Fruit fly (Drosophila melanogaster) whole organism, embryonic: ENCODE measurements around the gene CG42494.
A peak's percentile ranks its signal among the peaks of the same experiment; 100 is the strongest.

Source experiments
- B-H1 ChIP-seq: fragments of 200-800 bp; sonication (Bioruptor generic); IDR thresholded peaks from 3 replicates; pipeline ENCODE4 v1.3.6; 2022; ENCODE audit warnings: missing biosample characterization, missing genetic modification characterization
- Blimp-1 ChIP-seq: fragments of 200-800 bp; sonication (Bioruptor generic); optimal IDR thresholded peaks from 3 replicates; lab custom pipeline; 2018; ENCODE audit warnings: missing biosample characterization, missing genetic modification characterization, mild to moderate bottlenecking, moderate library complexity, missing genetic modification reagents
- CG10979 ChIP-seq: fragments of 200-800 bp; sonication (Bioruptor generic); optimal IDR thresholded peaks from 2 replicates; lab custom pipeline; 2018; ENCODE audit warnings: missing biosample characterization, mild to moderate bottlenecking, missing genetic modification characterization, moderate library complexity
- CG11085 ChIP-seq: fragments of 200-800 bp; sonication (Bioruptor generic); IDR thresholded peaks from 2 replicates; pipeline ENCODE4 v1.3.6; 2022; ENCODE audit warnings: missing biosample characterization, missing genetic modification characterization
- CG11695 ChIP-seq: fragments of 200-800 bp; sonication (Bioruptor generic); IDR thresholded peaks from 3 replicates; pipeline ENCODE4 v1.3.6; 2022; ENCODE audit warnings: missing biosample characterization, missing genetic modification characterization
- CG12391 ChIP-seq: fragments of 200-800 bp; sonication (Bioruptor generic); optimal IDR thresholded peaks from 3 replicates; lab custom pipeline; 2018; ENCODE audit warnings: missing biosample characterization, mild to moderate bottlenecking, missing genetic modification characterization, moderate library complexity
- CG14014 ChIP-seq: fragments of 200-800 bp; sonication (Bioruptor generic); IDR thresholded peaks from 2 replicates; pipeline ENCODE4 v1.3.6; 2022; ENCODE audit warnings: missing biosample characterization, missing genetic modification characterization
- CG14860 ChIP-seq: fragments of 200-800 bp; sonication (Bioruptor generic); IDR thresholded peaks from 3 replicates; pipeline ENCODE4 v1.3.6; 2022; ENCODE audit warnings: missing biosample characterization, missing genetic modification characterization; ENCODE audit not compliant: partially characterized antibody
- CG1603 ChIP-seq: fragments of 200-800 bp; sonication (Bioruptor generic); optimal IDR thresholded peaks from 2 replicates; lab custom pipeline; 2019; ENCODE audit warnings: missing biosample characterization, mild to moderate bottlenecking, missing genetic modification characterization, moderate library complexity
- CG17385 ChIP-seq: fragments of 200-800 bp; sonication (Bioruptor generic); optimal IDR thresholded peaks from 3 replicates; lab custom pipeline; 2018; ENCODE audit warnings: missing biosample characterization, mild to moderate bottlenecking, missing genetic modification characterization
- CG17568 ChIP-seq: fragments of 200-800 bp; sonication (Bioruptor generic); optimal IDR thresholded peaks from 2 replicates; lab custom pipeline; 2018; ENCODE audit warnings: missing biosample characterization, mild to moderate bottlenecking, missing genetic modification characterization, moderate library complexity
- CG18262 ChIP-seq: fragments of 200-800 bp; optimal IDR thresholded peaks from 3 replicates; lab custom pipeline; 2019; ENCODE audit warnings: missing biosample characterization, mild to moderate bottlenecking, missing genetic modification characterization, moderate library complexity
- CG2129 ChIP-seq: fragments of 200-800 bp; sonication (Bioruptor generic); IDR thresholded peaks from 2 replicates; pipeline ENCODE4 v1.3.6; 2022; ENCODE audit warnings: missing biosample characterization, missing genetic modification characterization; ENCODE audit not compliant: partially characterized antibody
- CG2202 ChIP-seq: fragments of 200-800 bp; sonication (Bioruptor generic); optimal IDR thresholded peaks from 2 replicates; lab custom pipeline; 2018; ENCODE audit warnings: missing biosample characterization, mild to moderate bottlenecking, missing genetic modification characterization
- CG31388 ChIP-seq: fragments of 200-800 bp; sonication (Bioruptor generic); optimal IDR thresholded peaks from 2 replicates; lab custom pipeline; 2016; ENCODE audit warnings: missing biosample characterization, missing genetic modification characterization
- CG3726 ChIP-seq: fragments of 200-800 bp; sonication (Bioruptor generic); IDR thresholded peaks from 3 replicates; pipeline ENCODE4, ENCODE4 v1.3.6; 2022; ENCODE audit warnings: missing biosample characterization, missing genetic modification characterization
- CG4617 ChIP-seq: fragments of 200-800 bp; sonication (Bioruptor generic); optimal IDR thresholded peaks from 3 replicates; lab custom pipeline; 2016; ENCODE audit warnings: missing biosample characterization, missing genetic modification characterization, borderline replicate concordance
- CG6683 ChIP-seq: fragments of 200-800 bp; sonication (Bioruptor generic); optimal IDR thresholded peaks from 2 replicates; lab custom pipeline; 2017; ENCODE audit warnings: missing biosample characterization, mild to moderate bottlenecking, missing genetic modification characterization, missing genetic modification reagents
- CG9609 ChIP-seq: fragments of 200-800 bp; sonication (Bioruptor generic); optimal IDR thresholded peaks from 3 replicates; lab custom pipeline; 2016; ENCODE audit warnings: missing biosample characterization, missing genetic modification characterization
- CkIIα-i1 ChIP-seq: fragments of 200-800 bp; sonication (Bioruptor generic); IDR thresholded peaks from 2 replicates; pipeline ENCODE4 v1.3.6; 2022; ENCODE audit warnings: missing biosample characterization, missing genetic modification characterization
- Doc2 ChIP-seq: fragments of 200-800 bp; sonication (Bioruptor generic); IDR thresholded peaks from 2 replicates; pipeline ENCODE4 v1.3.6; 2022; ENCODE audit warnings: missing biosample characterization, missing genetic modification characterization
- Dref ChIP-seq: fragments of 200-800 bp; sonication (Bioruptor generic); IDR thresholded peaks from 2 replicates; pipeline ENCODE4 v1.3.6; 2022; ENCODE audit warnings: missing biosample characterization, missing genetic modification characterization
- Eip74EF ChIP-seq, 2 experiments: fragments of 200-800 bp in 1 of 2; fragments of >200 bp in 1 of 2; sonication (Bioruptor generic) in 1 of 2; optimal IDR thresholded peaks; 2 replicates each; lab custom pipeline; 2017 to 2019; ENCODE audit warnings: missing biosample characterization in 2 of 2, missing genetic modification characterization in 2 of 2, mild to moderate bottlenecking in 1 of 2, moderate library complexity in 1 of 2
- Hmr ChIP-seq: fragments of 200-800 bp; sonication (Bioruptor generic); optimal IDR thresholded peaks from 3 replicates; lab custom pipeline; 2017; ENCODE audit warnings: mild to moderate bottlenecking, missing biosample characterization, missing genetic modification reagents, missing genetic modification characterization
- Hsf ChIP-seq: fragments of 200-800 bp; sonication (Bioruptor generic); optimal IDR thresholded peaks from 3 replicates; lab custom pipeline; 2016; ENCODE audit warnings: missing biosample characterization, missing genetic modification characterization
- Lpt ChIP-seq: fragments of >200 bp; optimal IDR thresholded peaks from 2 replicates; lab custom pipeline; 2018; ENCODE audit warnings: missing biosample characterization, missing genetic modification characterization
- MESR4 ChIP-seq: fragments of 200-800 bp; sonication (Bioruptor generic); optimal IDR thresholded peaks from 2 replicates; lab custom pipeline; 2018; ENCODE audit warnings: missing biosample characterization, mild to moderate bottlenecking, missing genetic modification characterization, moderate library complexity
- MTF-1 ChIP-seq: fragments of 200-800 bp; sonication (Bioruptor generic); optimal IDR thresholded peaks from 2 replicates; lab custom pipeline; 2018; ENCODE audit warnings: missing biosample characterization, mild to moderate bottlenecking, missing genetic modification characterization, borderline replicate concordance
- Mad ChIP-seq: fragments of 200-800 bp; sonication (Bioruptor generic); optimal IDR thresholded peaks from 2 replicates; lab custom pipeline; 2016; ENCODE audit warnings: missing biosample characterization, missing genetic modification characterization
- NK7.1 ChIP-seq: fragments of 200-800 bp; sonication (Bioruptor generic); optimal IDR thresholded peaks from 3 replicates; lab custom pipeline; 2016; ENCODE audit warnings: missing biosample characterization, missing genetic modification characterization
- Neu2 ChIP-seq: fragments of 200-800 bp; sonication (Bioruptor generic); optimal IDR thresholded peaks from 3 replicates; lab custom pipeline; 2016; ENCODE audit warnings: missing biosample characterization, missing genetic modification characterization, borderline replicate concordance
- Spps ChIP-seq: fragments of 200-800 bp; sonication (Bioruptor generic); optimal IDR thresholded peaks from 2 replicates; lab custom pipeline; 2018; ENCODE audit warnings: missing biosample characterization, mild to moderate bottlenecking, missing genetic modification characterization
- Taf1 ChIP-seq: fragments of 200-800 bp; sonication (Bioruptor generic); IDR thresholded peaks from 2 replicates; pipeline ENCODE4 v1.3.6; 2022; ENCODE audit warnings: missing biosample characterization, missing genetic modification characterization
- Usf ChIP-seq: fragments of 200-800 bp; sonication (Bioruptor generic); optimal IDR thresholded peaks from 2 replicates; lab custom pipeline; 2017; ENCODE audit warnings: missing genotype, missing biosample characterization, missing genetic modification characterization
- ara ChIP-seq: fragments of 200-800 bp; sonication (Bioruptor generic); IDR thresholded peaks from 2 replicates; pipeline ENCODE4 v1.3.6; 2022; ENCODE audit warnings: missing biosample characterization, missing genetic modification characterization
- bab2 ChIP-seq: fragments of 200-800 bp; sonication (Bioruptor generic); optimal IDR thresholded peaks from 2 replicates; lab custom pipeline; 2016; ENCODE audit warnings: missing biosample characterization, missing genetic modification characterization
- ci ChIP-seq: fragments of 200-800 bp; sonication (Bioruptor generic); IDR thresholded peaks from 3 replicates; pipeline ENCODE4 v1.3.6; 2022; ENCODE audit warnings: missing biosample characterization, missing genetic modification characterization
- dimm ChIP-seq: fragments of 200-800 bp; sonication (Bioruptor generic); IDR thresholded peaks from 2 replicates; pipeline ENCODE4 v1.3.6; 2022; ENCODE audit warnings: missing biosample characterization, missing genetic modification characterization
- fru ChIP-seq: fragments of >200 bp; optimal IDR thresholded peaks from 2 replicates; lab custom pipeline; 2017
- fu2 ChIP-seq: fragments of 200-800 bp; sonication (Bioruptor generic); optimal IDR thresholded peaks from 2 replicates; lab custom pipeline; 2016; ENCODE audit warnings: missing biosample characterization, missing genetic modification characterization
- klu ChIP-seq: fragments of 200-800 bp; sonication (Bioruptor generic); IDR thresholded peaks from 2 replicates; pipeline ENCODE4 v1.3.6; 2022; ENCODE audit warnings: missing biosample characterization, missing genetic modification characterization
- lola ChIP-seq, 3 experiments: fragments of >200 bp in 2 of 3; fragments of 200-800 bp in 1 of 3; sonication (Bioruptor generic) in 1 of 3; optimal IDR thresholded peaks; 2 replicates each; lab custom pipeline; 2017 to 2019; ENCODE audit warnings: missing biosample characterization in 3 of 3, missing genetic modification characterization in 3 of 3, mild to moderate bottlenecking in 1 of 3, moderate library complexity in 1 of 3
- lov ChIP-seq, 2 experiments: fragments of 200-800 bp in 1 of 2; fragments of >200 bp in 1 of 2; sonication (Bioruptor generic) in 1 of 2; IDR thresholded peaks in 1 of 2; optimal IDR thresholded peaks in 1 of 2; 2 replicates in 1 of 2; 3 replicates in 1 of 2; pipeline versions ENCODE4 v1.3.6 to Lab custom; 2017 to 2022; ENCODE audit warnings: missing biosample characterization in 1 of 2, missing genetic modification characterization in 1 of 2
- mld ChIP-seq: fragments of 200-800 bp; sonication (Bioruptor generic); IDR thresholded peaks from 3 replicates; pipeline ENCODE4 v1.3.6; 2022; ENCODE audit warnings: missing biosample characterization, missing genetic modification characterization; ENCODE audit not compliant: partially characterized antibody
- odd ChIP-seq: fragments of 200-800 bp; sonication (Bioruptor generic); optimal IDR thresholded peaks from 2 replicates; lab custom pipeline; 2017; ENCODE audit warnings: missing biosample characterization, mild to moderate bottlenecking, missing genetic modification characterization
- pfk ChIP-seq: fragments of 200-800 bp; sonication (Bioruptor generic); optimal IDR thresholded peaks from 2 replicates; lab custom pipeline; 2018; ENCODE audit warnings: missing biosample characterization, mild to moderate bottlenecking, missing genetic modification characterization, moderate library complexity
- ro ChIP-seq: fragments of 200-800 bp; sonication (Bioruptor generic); IDR thresholded peaks from 2 replicates; pipeline ENCODE4 v1.3.6; 2022; ENCODE audit warnings: missing biosample characterization, missing genetic modification characterization
- slp2 ChIP-seq: fragments of 200-800 bp; sonication (Bioruptor generic); optimal IDR thresholded peaks from 2 replicates; lab custom pipeline; 2016; ENCODE audit warnings: missing biosample characterization, missing genetic modification characterization
- tin ChIP-seq: fragments of 200-800 bp; sonication (Bioruptor generic); optimal IDR thresholded peaks from 3 replicates; lab custom pipeline; 2016; ENCODE audit warnings: missing biosample characterization, missing genetic modification characterization
- z ChIP-seq: fragments of 200-800 bp; sonication (Bioruptor generic); IDR thresholded peaks from 3 replicates; pipeline ENCODE4 v1.3.6; 2022; ENCODE audit warnings: missing biosample characterization, missing genetic modification characterization
- zen2 ChIP-seq: fragments of 200-800 bp; sonication (Bioruptor generic); IDR thresholded peaks from 3 replicates; pipeline ENCODE4 v1.3.6; 2022; ENCODE audit warnings: missing biosample characterization, missing genetic modification characterization; ENCODE audit not compliant: partially characterized antibody

CG42494 gene

dm6 chr3L:3141411-3141810 lies 42.8 kb upstream of the CG42494 start (continued):
- peak; percentile 76 for TF ChIP-seq z
- no peak for TF ChIP-seq bab2 (GFP tag; lab: Kevin White, UChicago)
- TF ChIP-seq Taf1 (GFP tag; lab: Robert Waterston, UW), result no peak
- TF ChIP-seq pfk (GFP tag; lab: Kevin White, UChicago), result no peak
- TF ChIP-seq Mad (GFP tag; lab: Kevin White, UChicago), result no peak
- TF ChIP-seq fru, result no peak
- TF ChIP-seq fu2 (GFP tag; lab: Kevin White, UChicago), result no peak
- TF ChIP-seq CG2202 (tag; lab: Kevin White, UChicago), result peak; percentile 43
- no peak for TF ChIP-seq lov (optimal IDR thresholded peaks at IDR 0.05; lab: Kevin White, UChicago)
- no peak for TF ChIP-seq lov (GFP tag; IDR thresholded peaks at IDR 0.05; lab: Robert Waterston, UW)
- TF ChIP-seq mld, result no peak
- no peak for TF ChIP-seq klu (GFP tag; lab: Robert Waterston, UW)
- no peak for TF ChIP-seq odd (GFP tag; lab: Kevin White, UChicago)
- TF ChIP-seq CG9609 (GFP tag; lab: Kevin White, UChicago), result no peak
- TF ChIP-seq CG1603, result no peak
- peak; percentile 32 for TF ChIP-seq CG17568 (GFP tag; lab: Kevin White, UChicago)
- TF ChIP-seq Doc2 (GFP tag; lab: Robert Waterston, UW), result no peak
- peak; percentile 14 for TF ChIP-seq CG10979 (tag; lab: Kevin White, UChicago)
- TF ChIP-seq ara, result 0 out of 2 replicates have a peak, but pooled peaks have one; percentile 44
- TF ChIP-seq NK7.1 (GFP tag; lab: Kevin White, UChicago), result no peak
- no peak for TF ChIP-seq CkIIα-i1 (GFP tag; lab: Robert Waterston, UW)
- no peak for TF ChIP-seq slp2 (GFP tag; lab: Kevin White, UChicago)
- no peak for TF ChIP-seq CG11085 (GFP tag; lab: Robert Waterston, UW)
- TF ChIP-seq CG14860 (GFP tag; lab: Robert Waterston, UW), result no peak
- TF ChIP-seq CG31388, result no peak
- TF ChIP-seq CG18262, result peak; percentile 42
- TF ChIP-seq Eip74EF (GFP tag; optimal IDR thresholded peaks at IDR 0.05; lab: Kevin White, UChicago), result peak in 1 of 2 experiments; percentile 14
- no peak for TF ChIP-seq CG6683
- TF ChIP-seq lola (GFP tag; optimal IDR thresholded peaks at IDR 0.05; lab: Kevin White, UChicago), result peak in 1 of 3 experiments; percentile 33
- TF ChIP-seq ci (GFP tag; lab: Robert Waterston, UW), result no peak
- TF ChIP-seq CG14014, result no peak
- no peak for TF ChIP-seq CG12391 (tag; lab: Kevin White, UChicago)
- TF ChIP-seq Spps (tag; lab: Kevin White, UChicago), result peak; percentile 59
- no peak for TF ChIP-seq tin (GFP tag; lab: Kevin White, UChicago)
- no peak for TF ChIP-seq Dref
- TF ChIP-seq Usf (GFP tag; lab: Kevin White, UChicago), result no peak
- no peak for TF ChIP-seq CG2129 (GFP tag; lab: Robert Waterston, UW)
- TF ChIP-seq Blimp-1 (GFP tag; lab: Kevin White, UChicago), result peak; percentile 100
- no peak; the same call in 2 of the 3 replicates for TF ChIP-seq B-H1
- no peak for TF ChIP-seq Neu2 (GFP tag; lab: Kevin White, UChicago)
- TF ChIP-seq CG11695 (GFP tag; lab: Robert Waterston, UW), result no peak
- no peak for TF ChIP-seq dimm (GFP tag; lab: Robert Waterston, UW)
- TF ChIP-seq CG3726 (GFP tag; lab: Robert Waterston, UW), result no peak
- TF ChIP-seq Hsf (GFP tag; lab: Kevin White, UChicago), result no peak
- no peak for TF ChIP-seq MESR4
- TF ChIP-seq Lpt, result no peak
- TF ChIP-seq Hmr, result no peak
- peak; percentile 10 for TF ChIP-seq MTF-1 (GFP tag; lab: Kevin White, UChicago)
- TF ChIP-seq zen2 (GFP tag; lab: Robert Waterston, UW), result no peak
- TF ChIP-seq ro (GFP tag; lab: Robert Waterston, UW), result no peak
- no peak for TF ChIP-seq CG17385 (GFP tag; lab: Kevin White, UChicago)
- TF ChIP-seq CG4617 (GFP tag; lab: Kevin White, UChicago), result no peak
